Worm (Caenorhabditis elegans) whole organism, young adult: ENCODE measurements around the gene acc-4.
A peak's percentile ranks its signal among the peaks of the same experiment; 100 is the strongest.

Source experiments
- B0336.3 ChIP-seq: fragments of 200-800 bp; sonication (Bioruptor generic); IDR thresholded peaks from 2 replicates; pipeline ENCODE4 v1.3.6; 2022; ENCODE audit warnings: missing genetic modification characterization, missing compliant biosample characterization
- D2030.7 ChIP-seq: fragments of 200-800 bp; sonication (Bioruptor generic); IDR thresholded peaks from 2 replicates; pipeline ENCODE4 v1.3.6; 2022; ENCODE audit warnings: missing genetic modification reagents, missing genetic modification characterization, missing compliant biosample characterization
- F10E7.11 ChIP-seq: sonication (generic microtip); optimal IDR thresholded peaks from 2 replicates; lab custom pipeline; 2017; ENCODE audit warnings: mild to moderate bottlenecking, missing genetic modification characterization, moderate library complexity, missing compliant biosample characterization
- F52B5.7 ChIP-seq: sonication (generic microtip); optimal IDR thresholded peaks from 2 replicates; lab custom pipeline; 2016; ENCODE audit warnings: mild to moderate bottlenecking, missing genetic modification characterization, missing compliant biosample characterization
- K12H6.12 ChIP-seq: fragments of 200-800 bp; sonication (Bioruptor generic); optimal IDR thresholded peaks from 2 replicates; lab custom pipeline; 2018; ENCODE audit warnings: mild to moderate bottlenecking, missing genetic modification characterization, missing compliant biosample characterization
- T07F8.4 ChIP-seq: sonication (generic microtip); optimal IDR thresholded peaks from 2 replicates; lab custom pipeline; 2016; ENCODE audit warnings: mild to moderate bottlenecking, missing genetic modification characterization, moderate library complexity, missing compliant biosample characterization
- Y79H2A.3 ChIP-seq: fragments of 200-800 bp; sonication (Bioruptor generic); conservative IDR thresholded peaks from 2 replicates; pipeline ENCODE4 v1.3.6; 2022; ENCODE audit warnings: missing genetic modification reagents, missing genetic modification characterization, missing compliant biosample characterization
- aptf-3 ChIP-seq: fragments of 200-800 bp; sonication (Bioruptor generic); IDR thresholded peaks from 2 replicates; pipeline ENCODE4 v1.3.6; 2022; ENCODE audit warnings: missing genetic modification characterization, missing compliant biosample characterization
- atf-7 ChIP-seq: sonication (generic microtip); optimal IDR thresholded peaks from 2 replicates; lab custom pipeline; 2017; ENCODE audit warnings: mild to moderate bottlenecking, missing genetic modification characterization, missing compliant biosample characterization
- attf-6 ChIP-seq: fragments of 200-800 bp; sonication (Bioruptor generic); IDR thresholded peaks from 2 replicates; pipeline ENCODE4 v1.3.6; 2022; ENCODE audit warnings: missing genetic modification reagents, missing genetic modification characterization, missing compliant biosample characterization
- bed-1 ChIP-seq: fragments of 200-800 bp; sonication (Bioruptor generic); IDR thresholded peaks from 2 replicates; pipeline ENCODE4 v1.3.6; 2022; ENCODE audit warnings: missing genetic modification reagents, missing genetic modification characterization, missing compliant biosample characterization
- cebp-1 ChIP-seq, 2 experiments: fragments of 200-800 bp in 1 of 2; sonication (Bioruptor generic) in 1 of 2; sonication (generic microtip) in 1 of 2; IDR thresholded peaks in 1 of 2; optimal IDR thresholded peaks in 1 of 2; 2 replicates each; pipeline versions ENCODE4 v1.3.6 to Lab custom; 2017 to 2022; ENCODE audit warnings: missing compliant biosample characterization in 2 of 2, missing genetic modification characterization in 2 of 2, mild to moderate bottlenecking in 1 of 2, missing genetic modification reagents in 1 of 2, moderate library complexity in 1 of 2
- ceh-100 ChIP-seq: fragments of 200-800 bp; sonication (Bioruptor generic); IDR thresholded peaks from 2 replicates; pipeline ENCODE4 v1.3.6; 2022; ENCODE audit warnings: missing genetic modification reagents, missing genetic modification characterization, missing compliant biosample characterization
- ceh-58 ChIP-seq: fragments of 200-800 bp; sonication (Bioruptor generic); IDR thresholded peaks from 2 replicates; pipeline ENCODE4 v1.3.6; 2022; ENCODE audit warnings: missing genetic modification characterization, missing compliant biosample characterization
- chd-7 ChIP-seq: sonication (generic microtip); optimal IDR thresholded peaks from 2 replicates; lab custom pipeline; 2016; ENCODE audit warnings: mild to moderate bottlenecking, missing genetic modification characterization, moderate library complexity, missing compliant biosample characterization
- die-1 ChIP-seq: sonication (generic microtip); optimal IDR thresholded peaks from 2 replicates; lab custom pipeline; 2016; ENCODE audit warnings: missing genotype, mild to moderate bottlenecking, missing genetic modification characterization, missing compliant biosample characterization
- egl-44 ChIP-seq: fragments of 200-800 bp; sonication (Bioruptor generic); IDR thresholded peaks from 2 replicates; pipeline ENCODE4 v1.3.6; 2022; ENCODE audit warnings: missing genetic modification reagents, missing genetic modification characterization, missing compliant biosample characterization
- egrh-3 ChIP-seq: fragments of 200-800 bp; sonication (Bioruptor generic); IDR thresholded peaks from 2 replicates; pipeline ENCODE4 v1.3.6; 2022; ENCODE audit warnings: missing genetic modification reagents, missing genetic modification characterization, missing compliant biosample characterization
- him-1 ChIP-seq: sonication (generic microtip); optimal IDR thresholded peaks from 2 replicates; lab custom pipeline; 2016; ENCODE audit warnings: missing genotype, missing genetic modification reagents, missing genetic modification characterization, missing compliant biosample characterization
- hmg-20 ChIP-seq: fragments of 200-800 bp; sonication (Bioruptor generic); IDR thresholded peaks from 2 replicates; pipeline ENCODE4 v1.3.6; 2022; ENCODE audit warnings: missing genetic modification reagents, missing genetic modification characterization, missing compliant biosample characterization
- lag-1 ChIP-seq: fragments of 200-800 bp; sonication (Bioruptor generic); IDR thresholded peaks from 2 replicates; pipeline ENCODE4 v1.3.6; 2022; ENCODE audit warnings: missing genetic modification reagents, missing genetic modification characterization, missing compliant biosample characterization
- let-526 ChIP-seq: fragments of 200-800 bp; sonication (Bioruptor generic); IDR thresholded peaks from 2 replicates; pipeline ENCODE4 v1.3.6; 2022; ENCODE audit warnings: missing genetic modification reagents, missing genetic modification characterization, missing compliant biosample characterization
- nfya-2 ChIP-seq: fragments of 200-800 bp; sonication (Bioruptor generic); IDR thresholded peaks from 2 replicates; pipeline ENCODE4 v1.3.6; 2022; ENCODE audit warnings: missing genetic modification reagents, missing genetic modification characterization, missing compliant biosample characterization
- nfyb-1 ChIP-seq: fragments of 200-800 bp; sonication (Bioruptor generic); IDR thresholded peaks from 2 replicates; pipeline ENCODE4 v1.3.6; 2022; ENCODE audit warnings: missing genetic modification reagents, missing genetic modification characterization, missing compliant biosample characterization
- nhr-120 ChIP-seq: fragments of 200-800 bp; sonication (Bioruptor generic); IDR thresholded peaks from 2 replicates; pipeline ENCODE4 v1.3.6; 2022; ENCODE audit warnings: missing genetic modification characterization, missing compliant biosample characterization
- nhr-179 ChIP-seq: sonication (generic microtip); optimal IDR thresholded peaks from 2 replicates; lab custom pipeline; 2016; ENCODE audit warnings: mild to moderate bottlenecking, missing genetic modification characterization, missing compliant biosample characterization
- nhr-27 ChIP-seq: fragments of 200-800 bp; sonication (Bioruptor generic); optimal IDR thresholded peaks from 2 replicates; lab custom pipeline; 2018; ENCODE audit warnings: mild to moderate bottlenecking, missing genetic modification characterization, moderate library complexity, missing compliant biosample characterization
- pha-4 ChIP-seq: fragments of 150-350 bp; sonication (generic microtip); optimal IDR thresholded peaks from 2 replicates; lab custom pipeline; 2014; ENCODE audit warnings: missing biosample characterization, missing genetic modification reagents, missing genetic modification characterization
- snpc-1.3 ChIP-seq: sonication (generic microtip); optimal IDR thresholded peaks from 2 replicates; lab custom pipeline; 2017; ENCODE audit warnings: missing genetic modification characterization, mild to moderate bottlenecking, missing compliant biosample characterization, antibody characterized with exemption, moderate library complexity, missing genotype, missing genetic modification reagents; ENCODE audit not compliant: insufficient read depth
- snpc-3.4 ChIP-seq: sonication (generic microtip); optimal IDR thresholded peaks from 2 replicates; lab custom pipeline; 2017; ENCODE audit warnings: missing genetic modification characterization, mild to moderate bottlenecking, missing compliant biosample characterization, antibody characterized with exemption, moderate library complexity, missing genotype, missing genetic modification reagents
- somi-1 ChIP-seq: fragments of 200-800 bp; sonication (Bioruptor generic); optimal IDR thresholded peaks from 2 replicates; lab custom pipeline; 2018; ENCODE audit warnings: mild to moderate bottlenecking, missing genetic modification characterization, missing compliant biosample characterization
- sptf-2 ChIP-seq: fragments of 200-800 bp; sonication (Bioruptor generic); optimal IDR thresholded peaks from 2 replicates; lab custom pipeline; 2018; ENCODE audit warnings: mild to moderate bottlenecking, missing genetic modification characterization, missing compliant biosample characterization
- tbx-9 ChIP-seq: sonication (generic microtip); optimal IDR thresholded peaks from 2 replicates; lab custom pipeline; 2016; ENCODE audit warnings: borderline replicate concordance, missing genetic modification characterization, inconsistent platforms, missing compliant biosample characterization
- tlf-1 ChIP-seq: fragments of 200-800 bp; sonication (Bioruptor generic); optimal IDR thresholded peaks from 2 replicates; lab custom pipeline; 2018; ENCODE audit warnings: mild to moderate bottlenecking, missing genetic modification characterization, missing compliant biosample characterization
- xnd-1 ChIP-seq: sonication (generic microtip); optimal IDR thresholded peaks from 2 replicates; lab custom pipeline; 2016; ENCODE audit warnings: missing genotype, missing genetic modification reagents, missing genetic modification characterization, missing compliant biosample characterization
- zfh-2 ChIP-seq: fragments of 200-800 bp; sonication (Bioruptor generic); conservative IDR thresholded peaks from 2 replicates; pipeline ENCODE4 v1.3.6; 2022; ENCODE audit warnings: missing genetic modification reagents, missing genetic modification characterization, missing compliant biosample characterization
- ztf-18 ChIP-seq: sonication (generic microtip); optimal IDR thresholded peaks from 2 replicates; lab custom pipeline; 2016; ENCODE audit warnings: missing genotype, mild to moderate bottlenecking, missing genetic modification characterization, missing compliant biosample characterization
- ztf-28 ChIP-seq: fragments of 200-800 bp; sonication (Bioruptor generic); IDR thresholded peaks from 2 replicates; pipeline ENCODE4 v1.3.6; 2022; ENCODE audit warnings: missing genetic modification reagents, missing genetic modification characterization, missing compliant biosample characterization
- ztf-3 ChIP-seq: fragments of 200-800 bp; sonication (Bioruptor generic); optimal IDR thresholded peaks from 2 replicates; lab custom pipeline; 2018; ENCODE audit warnings: mild to moderate bottlenecking, missing genetic modification characterization, missing compliant biosample characterization

The acc-4 gene

DNA sequence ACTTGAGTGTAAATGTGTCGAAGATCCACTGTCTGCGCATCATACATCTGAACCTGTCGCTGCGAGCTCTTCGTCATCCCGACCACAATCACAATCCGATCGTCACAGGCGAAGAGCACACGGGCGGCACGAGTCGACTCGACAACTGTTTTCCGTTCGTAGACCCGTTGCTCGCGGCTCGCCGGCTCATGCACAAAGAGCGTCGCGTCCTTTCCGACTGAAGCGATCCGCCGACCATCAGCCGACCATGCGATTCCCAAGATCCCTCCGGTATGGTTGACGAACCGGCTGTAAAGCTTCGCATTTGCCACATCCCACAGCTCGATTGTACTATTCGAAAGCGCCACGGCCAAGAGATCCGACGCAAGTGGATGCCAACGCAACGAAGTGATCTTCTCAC is 34.5 kb upstream of the acc-4 start:
- TF ChIP-seq chd-7 (tag; lab: Kevin White, UChicago) (no peak), hmg-20 (GFP tag; lab: Robert Waterston, UW) (no peak), zfh-2 (GFP tag; lab: Robert Waterston, UW) (peak; percentile 56), T07F8.4 (tag; lab: Kevin White, UChicago) (no peak), attf-6 (no peak), cebp-1 (GFP tag; IDR thresholded peaks at IDR 0.05; lab: Robert Waterston, UW) (no peak), cebp-1 (tag; optimal IDR thresholded peaks at IDR 0.05; lab: Kevin White, UChicago) (no peak), egrh-3 (peak; percentile 41; the same call in 1 of the 2 replicates), nhr-179 (tag; lab: Kevin White, UChicago) (no peak), him-1 (no peak), B0336.3 (no peak), bed-1 (GFP tag; lab: Robert Waterston, UW) (0 out of 2 replicates have a peak, but pooled peaks have one; percentile 51), ztf-28 (GFP tag; lab: Robert Waterston, UW) (no peak), ztf-18 (tag; lab: Kevin White, UChicago) (no peak), lag-1 (no peak), F52B5.7 (tag; lab: Kevin White, UChicago) (no peak), nhr-120 (GFP tag; lab: Robert Waterston, UW) (no peak), ceh-58 (no peak), nhr-27 (tag; lab: Kevin White, UChicago) (no peak)

ce11 chrIII:13514470-13514869 is 30.5 kb upstream of the acc-4 start, which contains the start of gene mlh-1:
TSS of gene mlh-1 (minus strand) at chrIII:13514570.
- TF ChIP-seq tbx-9 (tag; lab: Kevin White, UChicago) = no peak
- 0 out of 2 replicates have a peak, but pooled peaks have one; percentile 45 for TF ChIP-seq Y79H2A.3 (GFP tag; lab: Robert Waterston, UW)
- TF ChIP-seq xnd-1 (tag; lab: Kevin White, UChicago) = no peak
- TF ChIP-seq somi-1 (GFP tag; lab: Kevin White, UChicago) = no peak
- 0 out of 2 replicates have a peak, but pooled peaks have one; percentile 18 for TF ChIP-seq nfyb-1 (GFP tag; lab: Robert Waterston, UW)
- peak; percentile 42; the same call in 1 of the 2 replicates for TF ChIP-seq B0336.3
- TF ChIP-seq, all 124 proteins: peak for 3

- 0 out of 2 replicates have a peak, but pooled peaks have one; percentile 1 for TF ChIP-seq nfya-2
- 0 out of 2 replicates have a peak, but pooled peaks have one; percentile 32 for TF ChIP-seq nfyb-1 (GFP tag; lab: Robert Waterston, UW)
- no peak for TF ChIP-seq snpc-1.3 (tag; lab: Kevin White, UChicago)
These were observed 26.8 kb upstream of the acc-4 start for ce11 chrIII:13510753-13511152.

- peak; percentile 94 for TF ChIP-seq him-1
These were observed 24.7 kb upstream of the acc-4 start for ce11 chrIII:13508579-13508978.

- no peak for TF ChIP-seq ceh-100 (GFP tag; lab: Robert Waterston, UW)
- no peak for TF ChIP-seq atf-7
- TF ChIP-seq snpc-3.4 (tag; lab: Kevin White, UChicago) = no peak
- no peak for TF ChIP-seq aptf-3 (GFP tag; lab: Robert Waterston, UW)
- no peak for TF ChIP-seq F10E7.11 (tag; lab: Kevin White, UChicago)
- no peak for TF ChIP-seq chd-7 (tag; lab: Kevin White, UChicago)
- TF ChIP-seq K12H6.12 (tag; lab: Kevin White, UChicago) = no peak
- TF ChIP-seq sptf-2 (GFP tag; lab: Kevin White, UChicago) = no peak
- TF ChIP-seq die-1 (tag; lab: Kevin White, UChicago) = no peak
- TF ChIP-seq ztf-3 = no peak
- TF ChIP-seq pha-4 (tag; lab: Kevin White, UChicago) = no peak
- TF ChIP-seq egl-44 (GFP tag; lab: Robert Waterston, UW) = no peak
- TF ChIP-seq nhr-27 (tag; lab: Kevin White, UChicago) = no peak
- no peak for TF ChIP-seq D2030.7
- no peak for TF ChIP-seq let-526 (GFP tag; lab: Robert Waterston, UW)
- no peak for TF ChIP-seq tlf-1 (GFP tag; lab: Kevin White, UChicago)
- no peak for TF ChIP-seq nfyb-1 (GFP tag; lab: Robert Waterston, UW)
These were observed 21.8 kb upstream of the acc-4 start, which contains the start of gene T28A8.3 for ce11 chrIII:13505718-13506117. TSS of gene T28A8.3 (plus strand) at chrIII:13506018.
